Fruit fly (Drosophila melanogaster) whole organism, embryonic: ENCODE data around the gene vsg.

Experiments
- CG10274 ChIP-seq: fragments of 200-800 bp; sonication (Bioruptor generic); optimal IDR thresholded peaks from 3 replicates; lab custom pipeline; 2017; ENCODE audit warnings: missing biosample characterization, mild to moderate bottlenecking, missing genetic modification characterization
- CG12071 ChIP-seq: fragments of 200-800 bp; sonication (Bioruptor generic); optimal IDR thresholded peaks from 3 replicates; lab custom pipeline; 2018; ENCODE audit warnings: missing biosample characterization, mild to moderate bottlenecking, missing genetic modification characterization
- CG12155 ChIP-seq: fragments of 200-800 bp; sonication (Bioruptor generic); optimal IDR thresholded peaks from 3 replicates; lab custom pipeline; 2016; ENCODE audit warnings: missing biosample characterization, missing genetic modification characterization
- CG13894 ChIP-seq: fragments of 200-800 bp; sonication (Bioruptor generic); optimal IDR thresholded peaks from 3 replicates; lab custom pipeline; 2018; ENCODE audit warnings: missing biosample characterization, mild to moderate bottlenecking, missing genetic modification characterization, moderate library complexity
- CG14441 ChIP-seq: fragments of 200-800 bp; sonication (Bioruptor generic); IDR thresholded peaks from 2 replicates; pipeline ENCODE4 v1.3.6; 2022; ENCODE audit warnings: missing biosample characterization, missing genetic modification characterization
- CG18599 ChIP-seq: fragments of 200-800 bp; sonication (Bioruptor generic); optimal IDR thresholded peaks from 3 replicates; lab custom pipeline; 2017; ENCODE audit warnings: missing biosample characterization, missing genetic modification characterization, mild to moderate bottlenecking, moderate library complexity, missing genetic modification reagents
- CG31224 ChIP-seq: fragments of 200-800 bp; sonication (Bioruptor generic); IDR thresholded peaks from 2 replicates; pipeline ENCODE4 v1.3.6; 2022; ENCODE audit warnings: missing biosample characterization, missing genetic modification characterization
- CG4730 ChIP-seq: fragments of 200-800 bp; sonication (Bioruptor generic); IDR thresholded peaks from 2 replicates; pipeline ENCODE4 v1.3.6; 2022; ENCODE audit warnings: missing biosample characterization, missing genetic modification characterization
- CG6272 ChIP-seq: fragments of 200-800 bp; sonication (Bioruptor generic); IDR thresholded peaks from 2 replicates; pipeline ENCODE4 v1.3.6; 2022; ENCODE audit warnings: missing biosample characterization, missing genetic modification characterization
- CG6813 ChIP-seq: fragments of 200-800 bp; sonication (Bioruptor generic); optimal IDR thresholded peaks from 2 replicates; lab custom pipeline; 2017; ENCODE audit warnings: missing biosample characterization, missing genetic modification characterization, mild to moderate bottlenecking, moderate library complexity, missing genetic modification reagents
- CG8089 ChIP-seq: fragments of 200-800 bp; sonication (Bioruptor generic); optimal IDR thresholded peaks from 3 replicates; lab custom pipeline; 2016; ENCODE audit warnings: missing biosample characterization, missing genetic modification characterization
- CG8765 ChIP-seq: fragments of 200-800 bp; sonication (Bioruptor generic); IDR thresholded peaks from 2 replicates; pipeline ENCODE4 v1.3.6; 2022; ENCODE audit warnings: missing biosample characterization, missing genetic modification characterization
- CG9609 ChIP-seq: fragments of 200-800 bp; sonication (Bioruptor generic); optimal IDR thresholded peaks from 3 replicates; lab custom pipeline; 2016; ENCODE audit warnings: missing biosample characterization, missing genetic modification characterization
- Dad ChIP-seq: fragments of 200-800 bp; sonication (Bioruptor generic); optimal IDR thresholded peaks from 3 replicates; lab custom pipeline; 2016; ENCODE audit warnings: missing biosample characterization, missing genetic modification characterization
- E2f2 ChIP-seq: fragments of 200-800 bp; sonication (Bioruptor generic); IDR thresholded peaks from 2 replicates; pipeline ENCODE4 v1.3.6; 2022; ENCODE audit warnings: missing biosample characterization, missing genetic modification characterization
- ERR ChIP-seq: fragments of 200-800 bp; sonication (Bioruptor generic); optimal IDR thresholded peaks from 2 replicates; lab custom pipeline; 2016; ENCODE audit warnings: missing biosample characterization, missing genetic modification characterization
- Eip74EF ChIP-seq, 2 experiments: fragments of 200-800 bp in 1 of 2; fragments of >200 bp in 1 of 2; sonication (Bioruptor generic) in 1 of 2; optimal IDR thresholded peaks; 2 replicates each; lab custom pipeline; 2017 to 2019; ENCODE audit warnings: missing biosample characterization in 2 of 2, missing genetic modification characterization in 2 of 2, mild to moderate bottlenecking in 1 of 2, moderate library complexity in 1 of 2
- Fer3 ChIP-seq: fragments of 200-800 bp; sonication (Bioruptor generic); optimal IDR thresholded peaks from 2 replicates; lab custom pipeline; 2018; ENCODE audit warnings: missing biosample characterization, mild to moderate bottlenecking, missing genetic modification characterization, moderate library complexity
- HLH4C ChIP-seq: fragments of 200-800 bp; sonication (Bioruptor generic); IDR thresholded peaks from 3 replicates; pipeline ENCODE4 v1.3.6; 2022; ENCODE audit warnings: missing biosample characterization, missing genetic modification characterization; ENCODE audit not compliant: partially characterized antibody
- Hr3 ChIP-seq: fragments of 200-800 bp; sonication (Bioruptor generic); optimal IDR thresholded peaks from 3 replicates; lab custom pipeline; 2016; ENCODE audit warnings: missing biosample characterization, missing genetic modification characterization
- Hsf ChIP-seq: fragments of 200-800 bp; sonication (Bioruptor generic); optimal IDR thresholded peaks from 3 replicates; lab custom pipeline; 2016; ENCODE audit warnings: missing biosample characterization, missing genetic modification characterization
- MESR4 ChIP-seq: fragments of 200-800 bp; sonication (Bioruptor generic); optimal IDR thresholded peaks from 2 replicates; lab custom pipeline; 2018; ENCODE audit warnings: missing biosample characterization, mild to moderate bottlenecking, missing genetic modification characterization, moderate library complexity
- Mes4 ChIP-seq: fragments of 200-800 bp; sonication (Bioruptor generic); optimal IDR thresholded peaks from 2 replicates; lab custom pipeline; 2016; ENCODE audit warnings: missing biosample characterization, missing genetic modification characterization
- Mrtf ChIP-seq: fragments of 200-800 bp; sonication (Bioruptor generic); IDR thresholded peaks from 3 replicates; pipeline ENCODE4 v1.3.6; 2022; ENCODE audit warnings: missing biosample characterization, missing genetic modification characterization
- PHDP ChIP-seq: fragments of 200-800 bp; sonication (Bioruptor generic); optimal IDR thresholded peaks from 3 replicates; lab custom pipeline; 2018; ENCODE audit warnings: missing biosample characterization, mild to moderate bottlenecking, missing genetic modification characterization, moderate library complexity
- Ssrp ChIP-seq: fragments of 200-800 bp; sonication (Bioruptor generic); optimal IDR thresholded peaks from 2 replicates; lab custom pipeline; 2018; ENCODE audit warnings: missing biosample characterization, mild to moderate bottlenecking, missing genetic modification characterization, moderate library complexity
- Vsx1 ChIP-seq: fragments of 200-800 bp; sonication (Bioruptor generic); optimal IDR thresholded peaks from 2 replicates; lab custom pipeline; 2017; ENCODE audit warnings: missing biosample characterization, mild to moderate bottlenecking, missing genetic modification characterization, missing genetic modification reagents
- YL-1 ChIP-seq: fragments of 200-800 bp; sonication (Bioruptor generic); optimal IDR thresholded peaks from 3 replicates; lab custom pipeline; 2017; ENCODE audit warnings: missing biosample characterization, mild to moderate bottlenecking, missing genetic modification characterization
- bigmax ChIP-seq: fragments of 200-800 bp; sonication (Bioruptor generic); optimal IDR thresholded peaks from 2 replicates; lab custom pipeline; 2018; ENCODE audit warnings: missing biosample characterization, mild to moderate bottlenecking, missing genetic modification characterization
- bowl ChIP-seq: fragments of 200-800 bp; sonication (Bioruptor generic); IDR thresholded peaks from 2 replicates; pipeline ENCODE4 v1.3.6; 2022; ENCODE audit warnings: missing biosample characterization, missing genetic modification characterization
- cas ChIP-seq: fragments of 200-800 bp; sonication (Bioruptor generic); IDR thresholded peaks from 2 replicates; pipeline ENCODE4 v1.3.6; 2022; ENCODE audit warnings: missing biosample characterization, missing genetic modification characterization
- crp ChIP-seq, 2 experiments: fragments of 200-800 bp; sonication (Bioruptor generic); optimal IDR thresholded peaks; 2 replicates in 1 of 2; 3 replicates in 1 of 2; lab custom pipeline; 2017; ENCODE audit warnings: missing biosample characterization in 2 of 2, missing genetic modification characterization in 2 of 2, mild to moderate bottlenecking in 1 of 2, moderate library complexity in 1 of 2
- dimm ChIP-seq: fragments of 200-800 bp; sonication (Bioruptor generic); IDR thresholded peaks from 2 replicates; pipeline ENCODE4 v1.3.6; 2022; ENCODE audit warnings: missing biosample characterization, missing genetic modification characterization
- eyg ChIP-seq: fragments of 200-800 bp; sonication (Bioruptor generic); optimal IDR thresholded peaks from 3 replicates; lab custom pipeline; 2016; ENCODE audit warnings: missing biosample characterization, missing genetic modification characterization
- fd64A ChIP-seq: fragments of 200-800 bp; sonication (Bioruptor generic); optimal IDR thresholded peaks from 3 replicates; lab custom pipeline; 2018; ENCODE audit warnings: missing biosample characterization, mild to moderate bottlenecking, missing genetic modification characterization
- grn ChIP-seq: fragments of 200-800 bp; sonication (Bioruptor generic); optimal IDR thresholded peaks from 3 replicates; lab custom pipeline; 2017; ENCODE audit warnings: missing biosample characterization, missing genetic modification characterization
- gsb ChIP-seq: fragments of 200-800 bp; sonication (Bioruptor generic); IDR thresholded peaks from 2 replicates; pipeline ENCODE4 v1.3.6; 2022; ENCODE audit warnings: missing biosample characterization, missing genetic modification characterization
- lilli ChIP-seq: fragments of 200-800 bp; sonication (Bioruptor generic); optimal IDR thresholded peaks from 3 replicates; lab custom pipeline; 2016; ENCODE audit warnings: missing biosample characterization, missing genetic modification characterization
- mld ChIP-seq: fragments of 200-800 bp; sonication (Bioruptor generic); IDR thresholded peaks from 3 replicates; pipeline ENCODE4 v1.3.6; 2022; ENCODE audit warnings: missing biosample characterization, missing genetic modification characterization; ENCODE audit not compliant: partially characterized antibody
- salm ChIP-seq: fragments of 200-800 bp; sonication (Bioruptor generic); optimal IDR thresholded peaks from 2 replicates; lab custom pipeline; 2018; ENCODE audit warnings: missing biosample characterization, mild to moderate bottlenecking, missing genetic modification characterization
- seq ChIP-seq: fragments of 200-800 bp; sonication (Bioruptor generic); IDR thresholded peaks from 2 replicates; pipeline ENCODE4 v1.3.6; 2022; ENCODE audit warnings: missing biosample characterization, missing genetic modification characterization
- sna ChIP-seq: fragments of 200-800 bp; sonication (Bioruptor generic); IDR thresholded peaks from 2 replicates; pipeline ENCODE4 v1.3.6; 2022; ENCODE audit warnings: missing biosample characterization, missing genetic modification characterization; ENCODE audit not compliant: partially characterized antibody
- tap ChIP-seq: fragments of 200-800 bp; optimal IDR thresholded peaks from 3 replicates; lab custom pipeline; 2019; ENCODE audit warnings: missing biosample characterization, mild to moderate bottlenecking, missing genetic modification characterization, moderate library complexity
- trem ChIP-seq: fragments of 200-800 bp; optimal IDR thresholded peaks from 3 replicates; lab custom pipeline; 2019; ENCODE audit warnings: missing biosample characterization, mild to moderate bottlenecking, missing genetic modification characterization, moderate library complexity
- vnd ChIP-seq: fragments of 200-800 bp; sonication (Bioruptor generic); IDR thresholded peaks from 3 replicates; pipeline ENCODE4 v1.3.6; 2022; ENCODE audit warnings: missing biosample characterization, missing genetic modification characterization; ENCODE audit not compliant: partially characterized antibody
- z ChIP-seq: fragments of 200-800 bp; sonication (Bioruptor generic); IDR thresholded peaks from 3 replicates; pipeline ENCODE4 v1.3.6; 2022; ENCODE audit warnings: missing biosample characterization, missing genetic modification characterization
- zen ChIP-seq: fragments of 200-800 bp; sonication (Bioruptor generic); optimal IDR thresholded peaks from 3 replicates; lab custom pipeline; 2018; ENCODE audit warnings: missing biosample characterization, mild to moderate bottlenecking, missing genetic modification characterization, moderate library complexity

vsg gene

DNA sequence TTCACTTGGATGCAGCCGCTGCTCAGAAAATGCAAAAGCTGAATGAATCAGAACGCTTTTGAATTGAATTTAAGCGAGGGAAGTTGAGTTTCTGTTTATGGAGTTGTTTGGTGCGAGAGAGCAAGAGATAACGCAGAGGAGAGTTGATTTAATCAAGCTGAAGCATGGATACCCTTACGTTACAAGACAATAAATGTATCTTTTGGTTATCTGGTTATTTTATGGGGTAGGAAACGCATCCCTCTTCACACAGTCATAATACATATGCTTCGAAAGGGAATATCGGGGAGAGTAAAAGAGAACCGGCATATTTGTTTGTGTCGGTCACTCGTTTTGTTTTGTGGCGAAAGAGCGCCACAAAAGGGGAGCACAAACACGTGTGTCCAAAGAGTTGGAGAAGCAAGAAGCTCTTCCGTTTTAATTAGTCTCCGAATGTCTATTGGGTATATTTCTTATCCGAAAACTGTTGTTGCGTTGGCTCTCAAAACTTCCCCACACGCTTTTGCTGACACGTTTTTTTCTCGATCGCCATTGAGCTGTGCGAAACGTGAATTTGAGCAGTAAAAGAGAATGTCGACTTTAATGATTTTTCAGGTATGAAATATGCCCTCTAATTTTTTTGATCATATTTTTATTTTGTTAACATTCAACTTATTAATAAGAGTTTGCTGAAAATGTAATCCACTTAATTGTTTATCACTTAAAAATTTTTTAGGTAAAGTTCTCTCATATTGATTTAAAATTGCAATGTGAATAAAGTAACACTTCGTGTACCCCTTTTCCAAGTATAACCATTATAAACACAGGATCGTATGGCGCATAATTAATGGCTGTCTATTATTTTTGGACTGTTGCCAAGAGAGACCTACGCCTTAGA is 17.2 kb upstream of the vsg start, which contains the start of gene Prps (continued):
- TF ChIP-seq CG10274 (GFP tag; lab: Kevin White, UChicago): no peak
- peak; percentile 40 for TF ChIP-seq fd64A (GFP tag; lab: Kevin White, UChicago)
- TF ChIP-seq Eip74EF (GFP tag; optimal IDR thresholded peaks at IDR 0.05; lab: Kevin White, UChicago): peak in 1 of 2 experiments; percentile 80
- no peak for TF ChIP-seq MESR4 (GFP tag; lab: Kevin White, UChicago)
- peak; percentile 72 for TF ChIP-seq CG9609
- peak; percentile 59 for TF ChIP-seq Hsf (GFP tag; lab: Kevin White, UChicago)
- peak; percentile 85 for TF ChIP-seq CG13894
- peak; percentile 59 for TF ChIP-seq CG8089 (GFP tag; lab: Kevin White, UChicago)
- peak; percentile 60; the same call in 1 of the 2 replicates for TF ChIP-seq bowl
- TF ChIP-seq z (GFP tag; lab: Robert Waterston, UW): no peak
- peak; percentile 81 for TF ChIP-seq lilli (GFP tag; lab: Kevin White, UChicago)
- TF ChIP-seq dimm: peak; percentile 36; the same call in 1 of the 2 replicates
- peak; percentile 77 for TF ChIP-seq CG4730 (GFP tag; lab: Robert Waterston, UW)
- TF ChIP-seq PHDP: peak; percentile 82
- TF ChIP-seq CG8765: peak; percentile 58; the same call in 1 of the 2 replicates
- TF ChIP-seq CG12155 (GFP tag; lab: Kevin White, UChicago): peak; percentile 59
- TF ChIP-seq CG6272 (GFP tag; lab: Robert Waterston, UW): peak; percentile 46; the same call in 1 of the 2 replicates
- no peak for TF ChIP-seq zen (tag; lab: Kevin White, UChicago)
- TF ChIP-seq CG31224 (GFP tag; lab: Robert Waterston, UW): peak; percentile 72
- TF ChIP-seq Dad: peak; percentile 46
- TF ChIP-seq Vsx1 (GFP tag; lab: Kevin White, UChicago): peak; percentile 48
- TF ChIP-seq CG6813 (GFP tag; lab: Kevin White, UChicago): peak; percentile 69
- TF ChIP-seq tap: peak; percentile 76
- no peak for TF ChIP-seq vnd (GFP tag; lab: Robert Waterston, UW)
- no peak for TF ChIP-seq Ssrp (tag; lab: Kevin White, UChicago)
- TF ChIP-seq sna: no peak
- peak; percentile 82 for TF ChIP-seq CG14441 (GFP tag; lab: Robert Waterston, UW)
- peak in 1 of 2 experiments; percentile 7 for TF ChIP-seq crp (GFP tag; optimal IDR thresholded peaks at IDR 0.05; lab: Kevin White, UChicago)
- peak; percentile 72 for TF ChIP-seq ERR (GFP tag; lab: Kevin White, UChicago)
- TF ChIP-seq gsb (GFP tag; lab: Robert Waterston, UW): peak; percentile 40; the same call in 1 of the 2 replicates
- TF ChIP-seq salm: peak; percentile 42
- TF ChIP-seq Mrtf (GFP tag; lab: Robert Waterston, UW): peak; percentile 78; the same call in 2 of the 3 replicates
- peak; percentile 47 for TF ChIP-seq Hr3
- peak; percentile 20 for TF ChIP-seq eyg (GFP tag; lab: Kevin White, UChicago)
- TF ChIP-seq seq (GFP tag; lab: Robert Waterston, UW): peak; percentile 63; the same call in 1 of the 2 replicates
- peak; percentile 39 for TF ChIP-seq bigmax (GFP tag; lab: Kevin White, UChicago)
- peak; percentile 83 for TF ChIP-seq Fer3 (tag; lab: Kevin White, UChicago)
- TF ChIP-seq CG18599 (GFP tag; lab: Kevin White, UChicago): peak; percentile 89
- TF ChIP-seq CG12071 (GFP tag; lab: Kevin White, UChicago): peak; percentile 87
- TF ChIP-seq E2f2 (GFP tag; lab: Robert Waterston, UW): peak; percentile 35; the same call in 1 of the 2 replicates
- TF ChIP-seq cas (GFP tag; lab: Robert Waterston, UW): peak; percentile 53; the same call in 1 of the 2 replicates
- TF ChIP-seq Mes4 (GFP tag; lab: Kevin White, UChicago): peak; percentile 74
- peak; percentile 51 for TF ChIP-seq trem (tag; lab: Kevin White, UChicago)
- TF ChIP-seq mld (GFP tag; lab: Robert Waterston, UW): no peak
- no peak for TF ChIP-seq HLH4C (GFP tag; lab: Robert Waterston, UW)
- peak; percentile 52 for TF ChIP-seq grn (GFP tag; lab: Kevin White, UChicago)
- TF ChIP-seq YL-1 (GFP tag; lab: Kevin White, UChicago): peak; percentile 29
